Worm (Caenorhabditis elegans): ENCODE results near the gene F35F10.14.

Gene F35F10.14

ce11 chrV:3297764-3298163, 22.1 kb downstream of the F35F10.14 start, which contains the start of gene srx-122:
TSS of gene srx-122 (minus strand) at chrV:3297864.
- TF ChIP-seq nhr-41 (GFP tag; IDR thresholded peaks at IDR 0.05), result no peak
- no peak for TF ChIP-seq tra-1 (GFP tag; IDR thresholded peaks at IDR 0.05)
- no peak for TF ChIP-seq snpc-4 (tag; optimal IDR thresholded peaks at IDR 0.05)
- TF ChIP-seq nhr-76 (tag; optimal IDR thresholded peaks at IDR 0.05), result no peak
- no peak for TF ChIP-seq zag-1 (tag; optimal IDR thresholded peaks at IDR 0.05)
- TF ChIP-seq attf-4 (tag; optimal IDR thresholded peaks at IDR 0.05), result no peak
- no peak for TF ChIP-seq mxl-2 (GFP tag; conservative IDR thresholded peaks at IDR 0.05)
- TF ChIP-seq ceh-82 (tag; optimal IDR thresholded peaks at IDR 0.05), result no peak
- no peak for TF ChIP-seq nhr-6 (tag; optimal IDR thresholded peaks at IDR 0.05)
- no peak for TF ChIP-seq F37D6.2 (tag; optimal IDR thresholded peaks at IDR 0.05)
- TF ChIP-seq lin-38 (GFP tag; IDR thresholded peaks at IDR 0.05), result no peak
- no peak for TF ChIP-seq Y48G9A.11 (GFP tag; IDR thresholded peaks at IDR 0.05)

ce11 chrV:3295368-3295767, 24.5 kb downstream of the F35F10.14 start:
- TF ChIP-seq lin-38 (GFP tag; IDR thresholded peaks at IDR 0.05) (no peak), unc-62 (GFP tag; optimal IDR thresholded peaks at IDR 0.05 in 1 of 2) (peak in 1 of 2 experiments; percentile 94), unc-62 (tag; optimal IDR thresholded peaks at IDR 0.05) (no peak)

ce11 chrV:3289267-3289666, 30.6 kb downstream of the F35F10.14 start, which contains the start of gene F35F10.6:
TSS of gene F35F10.6 (minus strand) at chrV:3289367.
- TF ChIP-seq tag-97 (GFP tag; IDR thresholded peaks at IDR 0.05), result no peak
- no peak for TF ChIP-seq dpl-1 (GFP tag; optimal IDR thresholded peaks at IDR 0.05)
- TF ChIP-seq ceh-32 (tag; optimal IDR thresholded peaks at IDR 0.05; ENCODE audit: poor library complexity), result no peak
- TF ChIP-seq set-16 (GFP tag; IDR thresholded peaks at IDR 0.05), result no peak
- TF ChIP-seq lin-13 (GFP tag; optimal IDR thresholded peaks at IDR 0.05), result no peak
- no peak for TF ChIP-seq vab-7 (GFP tag; IDR thresholded peaks at IDR 0.05)
- TF ChIP-seq zfp-2 (tag; optimal IDR thresholded peaks at IDR 0.05), result no peak
- no peak for TF ChIP-seq lin-15B (tag; optimal IDR thresholded peaks at IDR 0.05)
- no peak for TF ChIP-seq spr-1 (tag; optimal IDR thresholded peaks at IDR 0.05)
- TF ChIP-seq hlh-11 (tag; optimal IDR thresholded peaks at IDR 0.05), result no peak
- TF ChIP-seq T26A8.4 (GFP tag; IDR thresholded peaks at IDR 0.05), result no peak
- TF ChIP-seq fkh-10 (GFP tag; optimal IDR thresholded peaks at IDR 0.05), result no peak
- no peak for TF ChIP-seq aly-2 (tag; optimal IDR thresholded peaks at IDR 0.05)
- no peak for TF ChIP-seq nhr-48 (tag; optimal IDR thresholded peaks at IDR 0.05)
- TF ChIP-seq nhr-77 (tag; optimal IDR thresholded peaks at IDR 0.05), result no peak
- TF ChIP-seq hmg-1.1 (GFP tag; IDR thresholded peaks at IDR 0.05), result no peak

DNA sequence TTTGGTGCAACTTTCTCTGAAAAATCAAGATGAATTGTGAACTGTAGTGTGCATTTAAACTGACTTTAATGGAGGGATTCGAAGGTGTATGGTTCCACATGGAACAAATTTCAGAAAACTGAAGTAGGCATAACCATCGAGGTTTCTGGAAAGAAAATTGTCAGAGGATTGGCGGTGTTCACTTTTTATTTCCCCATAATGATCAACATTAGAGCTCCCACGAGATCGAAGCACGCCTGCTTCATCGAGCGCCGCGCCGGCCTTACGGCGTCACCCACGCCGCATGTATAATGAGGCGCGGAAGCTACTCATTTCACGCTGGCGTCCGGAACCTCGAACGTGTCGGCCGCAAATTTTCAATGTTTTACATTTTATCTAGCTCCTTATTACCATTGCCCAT, 31.8 kb downstream of the F35F10.14 start:
- no peak for TF ChIP-seq lir-3 (tag; optimal IDR thresholded peaks at IDR 0.05)
- TF ChIP-seq php-3 (GFP tag; IDR thresholded peaks at IDR 0.05), result no peak
- TF ChIP-seq nhr-28 (tag; optimal IDR thresholded peaks at IDR 0.05), result no peak
- TF ChIP-seq ZK337.2 (GFP tag; IDR thresholded peaks at IDR 0.05), result no peak
- TF ChIP-seq aha-1 (tag), result peak; percentile 34
- no peak for TF ChIP-seq skn-1 (tag; optimal IDR thresholded peaks at IDR 0.05)
- 0 out of 4 replicates have a peak, but pooled peaks of 1 of the 2 experiments have one; percentile 13 for TF ChIP-seq madf-5 (GFP tag; IDR thresholded peaks at IDR 0.05)
- no peak for TF ChIP-seq unc-39 (tag; optimal IDR thresholded peaks at IDR 0.05)
- TF ChIP-seq F44E2.7 (GFP tag; IDR thresholded peaks at IDR 0.05), result no peak
- no peak for TF ChIP-seq ceh-28 (tag; optimal IDR thresholded peaks at IDR 0.05)
